Worm (Caenorhabditis elegans) whole organism, late embryonic: ENCODE data around the gene T27E7.4.

Source experiments
- C08G9.2 ChIP-seq: sonication (generic microtip); optimal IDR thresholded peaks from 2 replicates; lab custom pipeline; 2016; ENCODE audit warnings: mild to moderate bottlenecking, missing genetic modification characterization, moderate library complexity, missing compliant biosample characterization
- K02D7.2 ChIP-seq: sonication (generic microtip); optimal IDR thresholded peaks from 2 replicates; lab custom pipeline; 2017; ENCODE audit warnings: mild to moderate bottlenecking, missing genetic modification characterization, missing compliant biosample characterization
- ama-1 ChIP-seq: fragments of 150-350 bp; optimal IDR thresholded peaks from 2 replicates; lab custom pipeline; 2014
- ceh-14 ChIP-seq: sonication (generic microtip); optimal IDR thresholded peaks from 2 replicates; lab custom pipeline; 2016; ENCODE audit warnings: missing genotype, missing genetic modification characterization, missing compliant biosample characterization
- ceh-24 ChIP-seq: sonication (generic microtip); optimal IDR thresholded peaks from 2 replicates; lab custom pipeline; 2016; ENCODE audit warnings: mild to moderate bottlenecking, missing genetic modification characterization, missing compliant biosample characterization
- ceh-30 ChIP-seq: fragments of 150-350 bp; optimal IDR thresholded peaks from 2 replicates; lab custom pipeline; 2014; ENCODE audit warnings: missing biosample characterization, missing genetic modification characterization
- ceh-31 ChIP-seq: sonication (generic microtip); optimal IDR thresholded peaks from 2 replicates; lab custom pipeline; 2016; ENCODE audit warnings: missing genetic modification characterization, missing compliant biosample characterization
- ceh-45 ChIP-seq: fragments of 200-800 bp; sonication (Bioruptor generic); IDR thresholded peaks from 2 replicates; pipeline ENCODE4 v1.3.6; 2022; ENCODE audit warnings: missing genetic modification reagents, missing genetic modification characterization, missing compliant biosample characterization
- che-1 ChIP-seq: sonication (generic microtip); optimal IDR thresholded peaks from 2 replicates; lab custom pipeline; 2016; ENCODE audit warnings: mild to moderate bottlenecking, missing genetic modification characterization, missing compliant biosample characterization
- dve-1 ChIP-seq: sonication (generic microtip); optimal IDR thresholded peaks from 2 replicates; lab custom pipeline; 2017; ENCODE audit warnings: antibody characterized with exemption, mild to moderate bottlenecking, missing genetic modification characterization, missing compliant biosample characterization
- elt-2 ChIP-seq: sonication (generic microtip); optimal IDR thresholded peaks from 2 replicates; lab custom pipeline; 2016; ENCODE audit warnings: missing genetic modification reagents, missing genetic modification characterization, missing compliant biosample characterization
- elt-4 ChIP-seq: sonication (generic microtip); optimal IDR thresholded peaks from 2 replicates; lab custom pipeline; 2016; ENCODE audit warnings: missing genetic modification characterization, missing compliant biosample characterization
- ets-4 ChIP-seq: sonication (generic microtip); optimal IDR thresholded peaks from 2 replicates; lab custom pipeline; 2016; ENCODE audit warnings: missing genetic modification characterization, missing compliant biosample characterization
- eyg-1 ChIP-seq: sonication (generic microtip); optimal IDR thresholded peaks from 2 replicates; lab custom pipeline; 2016; ENCODE audit warnings: missing genotype, missing genetic modification characterization, missing compliant biosample characterization
- fkh-10 ChIP-seq: fragments of 150-350 bp; optimal IDR thresholded peaks from 2 replicates; lab custom pipeline; 2014; ENCODE audit warnings: missing biosample characterization, missing genetic modification reagents, missing genetic modification characterization
- hlh-30 ChIP-seq: sonication (generic microtip); optimal IDR thresholded peaks from 2 replicates; lab custom pipeline; 2017; ENCODE audit warnings: antibody characterized with exemption, missing genetic modification characterization, missing compliant biosample characterization; ENCODE audit not compliant: insufficient read depth
- hlh-8 ChIP-seq: sonication (generic microtip); optimal IDR thresholded peaks from 2 replicates; lab custom pipeline; 2016; ENCODE audit warnings: missing genotype, missing genetic modification characterization, missing compliant biosample characterization
- madf-2 ChIP-seq: sonication (generic microtip); optimal IDR thresholded peaks from 2 replicates; lab custom pipeline; 2017; ENCODE audit warnings: missing genetic modification characterization, missing compliant biosample characterization
- nfya-1 ChIP-seq: sonication (generic microtip); optimal IDR thresholded peaks from 2 replicates; lab custom pipeline; 2017; ENCODE audit warnings: missing genetic modification characterization, mild to moderate bottlenecking, missing compliant biosample characterization, antibody characterized with exemption, moderate library complexity
- npax-4 ChIP-seq: sonication (generic microtip); optimal IDR thresholded peaks from 2 replicates; lab custom pipeline; 2016; ENCODE audit warnings: missing genetic modification characterization, missing compliant biosample characterization
- odd-2 ChIP-seq: sonication (generic microtip); optimal IDR thresholded peaks from 2 replicates; lab custom pipeline; 2017; ENCODE audit warnings: antibody characterized with exemption, mild to moderate bottlenecking, missing genetic modification characterization, missing compliant biosample characterization
- pag-3 ChIP-seq: sonication (generic microtip); optimal IDR thresholded peaks from 2 replicates; lab custom pipeline; 2016; ENCODE audit warnings: missing compliant biosample characterization, missing genetic modification characterization, borderline replicate concordance
- pat-9 ChIP-seq: fragments of 200-800 bp; sonication (Bioruptor generic); optimal IDR thresholded peaks from 2 replicates; lab custom pipeline; 2018; ENCODE audit warnings: mild to moderate bottlenecking, missing genetic modification characterization, moderate library complexity, missing compliant biosample characterization
- pha-4 ChIP-seq: fragments of 150-350 bp; optimal IDR thresholded peaks from 2 replicates; lab custom pipeline; 2018; ENCODE audit warnings: missing biosample characterization, missing genetic modification reagents, missing genetic modification characterization
- pros-1 ChIP-seq: fragments of 150-350 bp; optimal IDR thresholded peaks from 2 replicates; lab custom pipeline; 2014; ENCODE audit warnings: missing biosample characterization, missing genetic modification reagents, missing genetic modification characterization
- rnt-1 ChIP-seq: sonication (generic microtip); optimal IDR thresholded peaks from 2 replicates; lab custom pipeline; 2016; ENCODE audit warnings: missing genetic modification characterization, missing compliant biosample characterization
- sox-2 ChIP-seq: fragments of 200-800 bp; sonication (Bioruptor generic); IDR thresholded peaks from 2 replicates; pipeline ENCODE4 v1.3.6; 2022; ENCODE audit warnings: missing genetic modification reagents, missing genetic modification characterization, missing compliant biosample characterization
- tbx-2 ChIP-seq: sonication (generic microtip); optimal IDR thresholded peaks from 2 replicates; lab custom pipeline; 2016; ENCODE audit warnings: missing genetic modification characterization, missing compliant biosample characterization
- tbx-7 ChIP-seq: sonication (generic microtip); optimal IDR thresholded peaks from 2 replicates; lab custom pipeline; 2016; ENCODE audit warnings: missing genotype, missing genetic modification characterization, missing compliant biosample characterization
- ttx-3 ChIP-seq: sonication (generic microtip); optimal IDR thresholded peaks from 2 replicates; lab custom pipeline; 2016; ENCODE audit warnings: missing genetic modification reagents, missing genetic modification characterization, missing compliant biosample characterization
- unc-3 ChIP-seq, 2 experiments: fragments of 200-800 bp in 1 of 2; sonication (Bioruptor generic) in 1 of 2; sonication (generic microtip) in 1 of 2; conservative IDR thresholded peaks in 1 of 2; optimal IDR thresholded peaks in 1 of 2; 2 replicates each; pipeline versions ENCODE4 v1.3.6 to Lab custom; 2016 to 2022; ENCODE audit warnings: missing compliant biosample characterization in 2 of 2, missing genetic modification characterization in 2 of 2, missing genetic modification reagents in 1 of 2
- unc-42 ChIP-seq: sonication (generic microtip); optimal IDR thresholded peaks from 2 replicates; lab custom pipeline; 2016; ENCODE audit warnings: missing genotype, missing genetic modification characterization, missing compliant biosample characterization
- unc-55 ChIP-seq: sonication (generic microtip); optimal IDR thresholded peaks from 2 replicates; lab custom pipeline; 2017; ENCODE audit warnings: missing biosample characterization, missing genetic modification reagents, missing genetic modification characterization
- unc-86 ChIP-seq: sonication (generic microtip); optimal IDR thresholded peaks from 2 replicates; lab custom pipeline; 2016; ENCODE audit warnings: missing genetic modification characterization, missing compliant biosample characterization

The T27E7.4 gene

DNA sequence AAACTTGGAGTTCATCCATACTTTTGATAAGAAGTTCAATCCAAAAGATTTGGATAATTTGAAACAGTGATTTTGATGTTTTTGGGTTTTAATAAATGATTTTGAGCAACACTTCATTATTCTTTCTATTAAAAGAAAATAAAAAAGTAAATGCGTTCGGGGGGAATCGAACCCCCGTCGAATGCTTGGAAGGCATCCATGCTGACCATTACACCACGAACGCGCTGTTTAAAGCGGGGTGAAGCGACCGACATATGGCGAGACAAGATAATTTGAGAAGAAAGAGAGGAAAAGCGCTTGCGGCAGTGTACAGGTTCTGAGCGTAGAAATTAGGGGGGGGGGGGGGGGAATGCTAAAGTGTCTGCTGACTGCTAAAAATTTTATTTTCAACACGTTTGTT, 41.6 kb upstream of the T27E7.4 start (continued):
- TF ChIP-seq pag-3 (tag; lab: Kevin White, UChicago) (no peak), pha-4 (no peak), madf-2 (tag; lab: Kevin White, UChicago) (no peak), ama-1 (lab: Kevin White, UChicago) (no peak), elt-4 (tag; lab: Kevin White, UChicago) (no peak), ttx-3 (tag; lab: Kevin White, UChicago) (peak; percentile 49), pat-9 (no peak), sox-2 (GFP tag; lab: Robert Waterston, UW) (peak; percentile 47), ceh-30 (tag; lab: Kevin White, UChicago) (no peak), unc-42 (no peak), unc-3 (GFP tag; conservative IDR thresholded peaks at IDR 0.05; lab: Robert Waterston, UW) (0 out of 2 replicates have a peak, but pooled peaks have one; percentile 14), unc-3 (tag; optimal IDR thresholded peaks at IDR 0.05; lab: Kevin White, UChicago) (peak; percentile 8), odd-2 (tag; lab: Kevin White, UChicago) (no peak), ceh-45 (GFP tag; lab: Robert Waterston, UW) (0 out of 2 replicates have a peak, but pooled peaks have one; percentile 21), rnt-1 (tag; lab: Kevin White, UChicago) (no peak), tbx-7 (tag; lab: Kevin White, UChicago) (no peak), C08G9.2 (tag; lab: Kevin White, UChicago) (no peak), npax-4 (tag; lab: Kevin White, UChicago) (peak; percentile 13), elt-2 (peak; percentile 62), ets-4 (tag; lab: Kevin White, UChicago) (no peak), pros-1 (tag; lab: Kevin White, UChicago) (no peak), hlh-8 (tag; lab: Kevin White, UChicago) (no peak), unc-55 (GFP tag; lab: Kevin White, UChicago) (no peak), che-1 (tag; lab: Kevin White, UChicago) (peak; percentile 73), hlh-30 (tag; lab: Kevin White, UChicago) (no peak), K02D7.2 (peak; percentile 48)

ce11 chrIV:14574282-14574869, 39.5 kb upstream of the T27E7.4 start, which contains the start of the genes Y57G11B.3 and Y57G11B.5:
TSS of gene Y57G11B.3 (minus strand) at chrIV:14574382.
TSS of gene Y57G11B.5 (plus strand) at chrIV:14574819.
- TF ChIP-seq che-1 (tag; lab: Kevin White, UChicago) = no peak
- TF ChIP-seq tbx-2 (tag; lab: Kevin White, UChicago) = no peak
- TF ChIP-seq pha-4 = no peak
- no peak for TF ChIP-seq ceh-14 (tag; lab: Kevin White, UChicago)
- TF ChIP-seq dve-1 (tag; lab: Kevin White, UChicago) = no peak
- no peak for TF ChIP-seq fkh-10
- no peak for TF ChIP-seq eyg-1 (tag; lab: Kevin White, UChicago)
- no peak for TF ChIP-seq ceh-31
- TF ChIP-seq elt-2 = no peak
- no peak for TF ChIP-seq ceh-45 (GFP tag; lab: Robert Waterston, UW)
- TF ChIP-seq nfya-1 (tag; lab: Kevin White, UChicago) = no peak

ce11 chrIV:14573068-14573467, 38.2 kb upstream of the T27E7.4 start:
- TF ChIP-seq che-1 (tag; lab: Kevin White, UChicago) (no peak), nfya-1 (tag; lab: Kevin White, UChicago) (peak; percentile 85)

- no peak for TF ChIP-seq unc-86 (tag; lab: Kevin White, UChicago)
- no peak for TF ChIP-seq ceh-24
- TF ChIP-seq, all 69 proteins: peak for 0
Observed at ce11 chrIV:14572607-14573006, 37.7 kb upstream of the T27E7.4 start, which contains the start of gene glb-34. TSS of gene glb-34 (minus strand) at chrIV:14572707.
